Worm (Caenorhabditis elegans) whole organism, midembryonic: Measurements from ENCODE around the gene T06C12.12.

Source experiments
- T22C8.4 ChIP-seq: fragments of 200-800 bp; sonication (Bioruptor generic); IDR thresholded peaks from 2 replicates; pipeline ENCODE4 v1.3.6; 2022; ENCODE audit warnings: missing genetic modification characterization, missing compliant biosample characterization
- cog-1 ChIP-seq: sonication (generic microtip); optimal IDR thresholded peaks from 2 replicates; lab custom pipeline; 2016; ENCODE audit warnings: missing genetic modification characterization, missing compliant biosample characterization
- flt-1 ChIP-seq: fragments of 200-800 bp; sonication (Bioruptor generic); IDR thresholded peaks from 2 replicates; pipeline ENCODE4 v1.3.6; 2022; ENCODE audit warnings: missing genetic modification characterization, missing compliant biosample characterization
- tab-1 ChIP-seq: fragments of 200-800 bp; sonication (Bioruptor generic); IDR thresholded peaks from 2 replicates; pipeline ENCODE4 v1.3.6; 2022; ENCODE audit warnings: missing genetic modification characterization, missing compliant biosample characterization
- ztf-23 ChIP-seq: fragments of 200-800 bp; sonication (Bioruptor generic); IDR thresholded peaks from 2 replicates; pipeline ENCODE4 v1.3.6; 2022; ENCODE audit warnings: missing genetic modification reagents, missing genetic modification characterization, missing compliant biosample characterization
- ztf-29 ChIP-seq: fragments of 200-800 bp; sonication (Bioruptor generic); IDR thresholded peaks from 2 replicates; pipeline ENCODE4 v1.3.6; 2022; ENCODE audit warnings: missing genetic modification reagents, missing genetic modification characterization, missing compliant biosample characterization

ce11 chrV:15924307-15924706, 32.4 kb downstream of the T06C12.12 start, which contains the start of gene nhr-108:
- TF ChIP-seq flt-1 (GFP tag; lab: Robert Waterston, UW), result no peak
- TF ChIP-seq ztf-29 (GFP tag; lab: Robert Waterston, UW), result no peak
- TF ChIP-seq cog-1, result no peak
- no peak for TF ChIP-seq tab-1 (GFP tag; lab: Robert Waterston, UW)
- TF ChIP-seq T22C8.4 (GFP tag; lab: Robert Waterston, UW), result no peak
- no peak for TF ChIP-seq ztf-23
